Worm (Caenorhabditis elegans): ENCODE results near the gene C47A4.3.

- TF ChIP-seq ama-1 (optimal IDR thresholded peaks at IDR 0.05) (no peak), fos-1 (tag; optimal IDR thresholded peaks at IDR 0.05) (no peak), spr-1 (tag; optimal IDR thresholded peaks at IDR 0.05) (no peak), pha-4 (GFP tag; IDR thresholded peaks at IDR 0.05) (no peak), pha-4 (tag; optimal IDR thresholded peaks at IDR 0.05) (no peak), lir-3 (tag; optimal IDR thresholded peaks at IDR 0.05) (no peak), nhr-237 (tag; optimal IDR thresholded peaks at IDR 0.05) (no peak), dpl-1 (GFP tag; optimal IDR thresholded peaks at IDR 0.05) (no peak)
These were observed 14.3 kb downstream of the C47A4.3 start for ce11 chrIV:13727865-13728264.

All from whole organism, L4 larva.